Worm (Caenorhabditis elegans) whole organism, young adult: Measurements from ENCODE around the gene C09E8.6.

ENCODE experiments used
- ama-1 ChIP-seq, 3 experiments: fragments of 150-350 bp in 1 of 3; sonication (generic microtip) in 2 of 3; optimal IDR thresholded peaks; 2 replicates each; lab custom pipeline; 2014 to 2018; ENCODE audit warnings: missing biosample characterization in 2 of 3, missing genetic modification characterization in 2 of 3, missing genetic modification reagents in 2 of 3
- ccch-3 ChIP-seq: fragments of 200-800 bp; sonication (Bioruptor generic); optimal IDR thresholded peaks from 2 replicates; lab custom pipeline; 2018; ENCODE audit warnings: mild to moderate bottlenecking, missing genetic modification characterization, missing compliant biosample characterization
- ceh-27 ChIP-seq: fragments of 200-800 bp; sonication (Bioruptor generic); optimal IDR thresholded peaks from 2 replicates; lab custom pipeline; 2018; ENCODE audit warnings: mild to moderate bottlenecking, missing genetic modification characterization, moderate library complexity, missing compliant biosample characterization
- dox-1 ChIP-seq: fragments of 200-800 bp; sonication (Bioruptor generic); IDR thresholded peaks from 2 replicates; pipeline ENCODE4 v1.3.6; 2022; ENCODE audit warnings: missing genetic modification reagents, missing genetic modification characterization, missing compliant biosample characterization
- him-1 ChIP-seq: sonication (generic microtip); optimal IDR thresholded peaks from 2 replicates; lab custom pipeline; 2016; ENCODE audit warnings: missing genotype, missing genetic modification reagents, missing genetic modification characterization, missing compliant biosample characterization
- hlh-26 ChIP-seq: fragments of 200-800 bp; sonication (Bioruptor generic); conservative IDR thresholded peaks from 2 replicates; pipeline ENCODE4 v1.3.6; 2022; ENCODE audit warnings: missing genetic modification reagents, missing genetic modification characterization, missing compliant biosample characterization
- hsf-1 ChIP-seq: fragments of 200-800 bp; sonication (Bioruptor generic); IDR thresholded peaks from 2 replicates; pipeline ENCODE4 v1.3.6; 2022; ENCODE audit warnings: missing genetic modification reagents, missing genetic modification characterization, missing compliant biosample characterization
- mcd-1 ChIP-seq: fragments of 200-800 bp; sonication (Bioruptor generic); IDR thresholded peaks from 2 replicates; pipeline ENCODE4 v1.3.6; 2022; ENCODE audit warnings: missing genetic modification reagents, missing genetic modification characterization, missing compliant biosample characterization
- mel-28 ChIP-seq: sonication (generic microtip); optimal IDR thresholded peaks from 2 replicates; lab custom pipeline; 2016; ENCODE audit warnings: borderline replicate concordance, mild to moderate bottlenecking, missing genetic modification characterization, missing compliant biosample characterization
- nhr-90 ChIP-seq: sonication (generic microtip); optimal IDR thresholded peaks from 2 replicates; lab custom pipeline; 2016; ENCODE audit warnings: missing genotype, mild to moderate bottlenecking, missing genetic modification characterization, missing compliant biosample characterization
- pha-4 ChIP-seq: fragments of 150-350 bp; sonication (generic microtip); optimal IDR thresholded peaks from 2 replicates; lab custom pipeline; 2014; ENCODE audit warnings: missing biosample characterization, missing genetic modification reagents, missing genetic modification characterization
- snpc-4 ChIP-seq, 5 experiments: fragments of 150-350 bp in 1 of 5; sonication (generic microtip) in 4 of 5; optimal IDR thresholded peaks; 2 replicates each; lab custom pipeline; 2014 to 2018; ENCODE audit warnings: missing genetic modification characterization in 5 of 5, missing biosample characterization in 3 of 5, antibody characterized with exemption in 2 of 5, mild to moderate bottlenecking in 2 of 5, missing compliant biosample characterization in 2 of 5, missing genotype in 2 of 5, moderate library complexity in 2 of 5, missing genetic modification reagents in 1 of 5
- unc-62 ChIP-seq: fragments of 150-350 bp; optimal IDR thresholded peaks from 2 replicates; lab custom pipeline; 2014; ENCODE audit warnings: missing biosample characterization, missing genetic modification reagents, missing genetic modification characterization
- zim-3 ChIP-seq: sonication (generic microtip); optimal IDR thresholded peaks from 2 replicates; lab custom pipeline; 2017; ENCODE audit warnings: mild to moderate bottlenecking, missing genetic modification characterization, moderate library complexity, missing compliant biosample characterization

ce11 chrII:577632-578031, 21.3 kb downstream of the C09E8.6 start, which contains the start of gene W08F4.7:
- no peak for TF ChIP-seq unc-62
- no peak for TF ChIP-seq ccch-3 (GFP tag; lab: Kevin White, UChicago)
- TF ChIP-seq ceh-27 = no peak
- no peak for TF ChIP-seq hsf-1 (GFP tag; lab: Robert Waterston, UW)
- no peak for TF ChIP-seq nhr-90
- no peak for TF ChIP-seq snpc-4 (GFP tag; optimal IDR thresholded peaks at IDR 0.05; lab: Kevin White, UChicago)
- TF ChIP-seq snpc-4 (tag; optimal IDR thresholded peaks at IDR 0.05; lab: Kevin White, UChicago) = no peak
- no peak for TF ChIP-seq zim-3 (tag; lab: Kevin White, UChicago)
- TF ChIP-seq mcd-1 (GFP tag; lab: Robert Waterston, UW) = no peak
- TF ChIP-seq hlh-26 (GFP tag; lab: Robert Waterston, UW) = no peak
- TF ChIP-seq mel-28 (tag; lab: Kevin White, UChicago) = no peak
- TF ChIP-seq dox-1 = no peak
- TF ChIP-seq pha-4 (tag; lab: Kevin White, UChicago) = no peak
- no peak for TF ChIP-seq him-1 (tag; lab: Kevin White, UChicago)
- TF ChIP-seq ama-1 (optimal IDR thresholded peaks at IDR 0.05; lab: Kevin White, UChicago) = no peak
- TF ChIP-seq ama-1 (GFP tag; optimal IDR thresholded peaks at IDR 0.05; lab: Kevin White, UChicago) = peak in 1 of 2 experiments; percentile 38
